Worm (Caenorhabditis elegans): ENCODE results near the gene plx-1.

plx-1 gene

DNA sequence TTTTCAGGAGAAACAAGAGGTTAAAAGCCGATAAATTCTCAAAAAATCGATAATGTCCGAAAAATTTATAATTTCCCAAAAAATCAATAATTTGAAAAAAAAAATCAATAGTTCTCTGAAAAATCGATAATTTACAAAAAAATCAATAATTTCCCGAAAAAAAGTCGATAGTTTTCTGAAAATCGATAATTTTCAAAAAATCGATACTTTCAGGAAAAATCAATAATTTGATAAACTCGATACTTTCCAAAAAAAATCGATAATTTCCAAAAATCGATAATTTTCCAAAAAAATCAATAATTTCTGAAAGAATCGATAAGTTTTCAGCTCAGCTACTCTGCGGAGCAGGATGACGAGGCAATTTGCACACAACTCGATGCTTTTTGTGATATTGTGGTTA lies 40.4 kb downstream of the plx-1 start:
- no peak for TF ChIP-seq snpc-4 (tag; optimal IDR thresholded peaks at IDR 0.05)
- peak; percentile 13 for TF ChIP-seq ceh-39 (tag; optimal IDR thresholded peaks at IDR 0.05)

DNA sequence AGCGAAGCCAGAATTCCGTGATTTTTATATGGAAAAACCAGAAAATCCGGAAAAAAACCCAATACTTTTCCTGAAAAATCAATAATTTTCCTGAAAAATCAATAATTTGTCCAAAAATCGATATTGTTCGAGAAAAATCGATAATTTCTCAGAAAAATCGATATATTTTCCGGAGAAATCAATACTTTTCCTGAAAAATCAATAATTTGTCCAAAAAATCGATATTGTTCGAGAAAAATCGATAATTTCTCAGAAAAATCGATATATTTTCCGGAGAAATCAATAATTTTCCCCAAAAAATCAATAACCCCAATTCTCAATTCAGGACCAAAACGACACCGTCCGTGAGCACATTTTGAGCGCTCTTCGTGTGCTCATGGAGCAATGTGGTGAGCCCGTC lies 41.1 kb downstream of the plx-1 start:
- TF ChIP-seq nhr-28 (tag; optimal IDR thresholded peaks at IDR 0.05) (no peak), nhr-237 (tag; optimal IDR thresholded peaks at IDR 0.05) (no peak), bed-3 (GFP tag; optimal IDR thresholded peaks at IDR 0.05) (no peak), sem-2 (GFP tag; optimal IDR thresholded peaks at IDR 0.05) (no peak), ceh-39 (tag; optimal IDR thresholded peaks at IDR 0.05) (no peak), nhr-2 (tag; optimal IDR thresholded peaks at IDR 0.05) (no peak), ham-2 (GFP tag; optimal IDR thresholded peaks at IDR 0.05) (no peak), drap-1 (GFP tag; optimal IDR thresholded peaks at IDR 0.05) (no peak), mep-1 (tag; optimal IDR thresholded peaks at IDR 0.05) (no peak), ztf-11 (tag; optimal IDR thresholded peaks at IDR 0.05) (no peak), elt-3 (tag; optimal IDR thresholded peaks at IDR 0.05) (no peak), unc-62 (GFP tag; optimal IDR thresholded peaks at IDR 0.05) (no peak), nhr-76 (tag; optimal IDR thresholded peaks at IDR 0.05) (no peak), tbx-8 (GFP tag; optimal IDR thresholded peaks at IDR 0.05) (no peak), unc-39 (tag; optimal IDR thresholded peaks at IDR 0.05) (no peak), unc-120 (tag; optimal IDR thresholded peaks at IDR 0.05; ENCODE audit: poor library complexity, severe bottlenecking) (no peak), cnd-1 (tag; optimal IDR thresholded peaks at IDR 0.05) (no peak)

DNA sequence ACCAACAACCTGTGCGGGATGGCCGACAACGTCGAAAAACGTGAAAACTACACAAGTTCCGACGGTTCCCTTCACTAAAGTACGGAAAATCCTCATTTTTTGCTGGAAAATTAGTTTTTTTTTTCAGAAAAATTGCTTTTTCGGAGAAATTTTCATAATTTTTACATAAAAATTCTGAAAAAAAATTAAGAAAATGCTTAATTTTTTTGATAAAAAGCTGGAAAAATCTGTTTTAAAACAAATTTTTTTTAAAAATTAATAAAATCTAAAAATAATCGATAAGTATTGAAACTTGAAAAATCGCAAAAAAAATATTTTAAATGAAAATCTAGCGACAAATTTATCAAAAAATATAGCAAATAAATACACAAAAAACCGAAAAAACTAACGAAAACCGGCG lies 46.4 kb downstream of the plx-1 start, which contains the start of gene immp-2:
TSS of gene immp-2 (minus strand) at position 101 of the 400 bp plus-strand sequence.
- TF ChIP-seq ham-2 (GFP tag; optimal IDR thresholded peaks at IDR 0.05): no peak
- TF ChIP-seq M03D4.4 (tag; optimal IDR thresholded peaks at IDR 0.05): no peak

DNA sequence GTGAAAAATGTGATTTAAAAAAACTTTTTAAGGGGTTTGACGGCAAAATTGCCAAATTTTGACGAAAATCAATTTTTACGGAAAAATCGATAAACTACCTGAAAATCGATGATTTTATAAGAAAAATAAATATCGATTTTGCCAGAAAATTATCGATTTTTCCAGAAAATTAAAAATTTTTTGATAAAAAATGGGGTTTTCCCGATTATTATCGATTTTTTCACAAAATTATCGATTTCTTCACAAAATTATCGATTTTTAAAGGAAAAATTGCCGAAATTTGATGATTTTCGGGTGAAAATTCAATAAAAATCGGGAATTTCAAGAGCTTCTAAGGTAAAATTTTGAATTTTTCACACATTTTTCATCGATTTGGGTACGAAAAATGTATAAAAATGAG lies 47.3 kb downstream of the plx-1 start:
- no peak for TF ChIP-seq nhr-76 (tag; optimal IDR thresholded peaks at IDR 0.05)
- no peak for TF ChIP-seq bed-3 (GFP tag; optimal IDR thresholded peaks at IDR 0.05)
- TF ChIP-seq nhr-12 (tag; optimal IDR thresholded peaks at IDR 0.05): no peak
- no peak for TF ChIP-seq nhr-2 (tag; optimal IDR thresholded peaks at IDR 0.05)
- no peak for TF ChIP-seq lin-32 (GFP tag; optimal IDR thresholded peaks at IDR 0.05)
- no peak for TF ChIP-seq lsy-2 (tag; optimal IDR thresholded peaks at IDR 0.05)
- TF ChIP-seq nhr-28 (tag; optimal IDR thresholded peaks at IDR 0.05): no peak
- TF ChIP-seq nhr-237 (tag; optimal IDR thresholded peaks at IDR 0.05): no peak
- TF ChIP-seq pha-4 (tag; optimal IDR thresholded peaks at IDR 0.05): no peak
- no peak for TF ChIP-seq mab-5 (tag; optimal IDR thresholded peaks at IDR 0.05)
- TF ChIP-seq cnd-1 (tag; optimal IDR thresholded peaks at IDR 0.05): no peak
- TF ChIP-seq ham-2 (GFP tag; optimal IDR thresholded peaks at IDR 0.05): no peak
- no peak for TF ChIP-seq unc-39 (tag; optimal IDR thresholded peaks at IDR 0.05)
- no peak for TF ChIP-seq unc-62 (GFP tag; optimal IDR thresholded peaks at IDR 0.05)
- no peak for TF ChIP-seq ztf-11 (tag; optimal IDR thresholded peaks at IDR 0.05)

DNA sequence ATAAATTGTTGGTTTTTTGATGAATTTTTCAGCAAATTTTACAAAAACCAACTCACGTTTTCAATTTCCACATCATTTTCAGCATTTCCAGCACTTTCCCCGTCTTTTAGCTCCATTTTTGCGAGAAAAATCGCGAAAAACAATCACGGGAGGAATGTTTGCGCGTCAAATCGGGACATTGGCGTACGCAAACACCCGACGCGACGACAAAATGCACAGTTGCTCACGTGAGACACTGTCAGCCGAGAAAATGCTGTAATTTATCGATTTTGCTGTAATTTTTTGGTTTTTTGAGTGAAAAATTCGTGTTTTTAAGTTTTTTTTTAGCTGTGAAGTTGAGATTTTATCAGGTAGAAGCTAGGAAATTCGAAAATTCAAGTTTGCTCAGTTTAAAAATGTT lies 50.2 kb downstream of the plx-1 start, which contains the start of gene Y55F3AM.9:
TSS of gene Y55F3AM.9 (minus strand) at position 189 of the 400 bp plus-strand sequence.
- peak; percentile 19 for TF ChIP-seq lsy-2 (tag; optimal IDR thresholded peaks at IDR 0.05)
- no peak for TF ChIP-seq ceh-43 (GFP tag; optimal IDR thresholded peaks at IDR 0.05)
- no peak for TF ChIP-seq cnd-1 (tag; optimal IDR thresholded peaks at IDR 0.05)
- TF ChIP-seq mab-5 (tag; optimal IDR thresholded peaks at IDR 0.05): no peak
- no peak for TF ChIP-seq bed-3 (GFP tag; optimal IDR thresholded peaks at IDR 0.05)
- TF ChIP-seq sptf-1 (tag; optimal IDR thresholded peaks at IDR 0.05): peak; percentile 30
- TF ChIP-seq zip-8 (tag; optimal IDR thresholded peaks at IDR 0.05): no peak
- TF ChIP-seq blmp-1 (tag; optimal IDR thresholded peaks at IDR 0.05): no peak
- no peak for TF ChIP-seq pha-4 (tag; optimal IDR thresholded peaks at IDR 0.05)
- TF ChIP-seq mep-1 (tag; optimal IDR thresholded peaks at IDR 0.05): peak; percentile 4
- no peak for TF ChIP-seq drap-1 (GFP tag; optimal IDR thresholded peaks at IDR 0.05)
- TF ChIP-seq elt-3 (tag; optimal IDR thresholded peaks at IDR 0.05): no peak
- TF ChIP-seq sem-2 (GFP tag; optimal IDR thresholded peaks at IDR 0.05): no peak
- peak; percentile 46 for TF ChIP-seq lin-13 (tag; optimal IDR thresholded peaks at IDR 0.05)
- TF ChIP-seq unc-62 (GFP tag; optimal IDR thresholded peaks at IDR 0.05): no peak
- TF ChIP-seq unc-120 (tag; optimal IDR thresholded peaks at IDR 0.05; ENCODE audit: poor library complexity, severe bottlenecking): no peak
- no peak for TF ChIP-seq nhr-76 (tag; optimal IDR thresholded peaks at IDR 0.05)
- no peak for TF ChIP-seq snpc-4 (tag; optimal IDR thresholded peaks at IDR 0.05)
- TF ChIP-seq ces-1 (GFP tag; optimal IDR thresholded peaks at IDR 0.05): peak; percentile 33
- peak; percentile 11 for TF ChIP-seq ztf-11 (tag; optimal IDR thresholded peaks at IDR 0.05)

DNA sequence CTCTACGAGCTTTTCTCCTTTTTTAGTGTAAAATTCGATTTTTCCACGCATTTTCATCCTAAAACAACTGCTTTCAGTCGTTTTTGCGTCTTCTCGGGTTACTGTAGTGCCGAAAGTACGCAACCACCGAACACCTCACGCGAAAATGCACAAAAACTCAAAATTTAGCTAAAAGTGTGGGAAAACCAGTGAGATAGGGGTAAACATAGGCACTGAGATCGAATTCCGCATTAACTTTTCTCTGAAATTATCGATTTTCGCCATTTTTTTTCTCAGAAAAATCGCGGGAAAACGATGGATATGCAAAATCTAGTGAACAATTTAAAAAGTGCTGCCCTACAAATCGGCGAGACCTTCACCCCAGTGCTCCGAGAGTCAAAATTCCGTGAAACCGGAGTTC lies 50.9 kb downstream of the plx-1 start, which contains the start of gene atg-3:
TSS of gene atg-3 (plus strand) at position 301 of the 400 bp plus-strand sequence.
- TF ChIP-seq lin-32 (GFP tag; optimal IDR thresholded peaks at IDR 0.05) (no peak), M03D4.4 (tag; optimal IDR thresholded peaks at IDR 0.05) (no peak), unc-39 (tag; optimal IDR thresholded peaks at IDR 0.05) (no peak)

All from whole organism, mixed stage, embryonic.